Fruit fly (Drosophila melanogaster) whole organism, pupa: Measurements from ENCODE around the gene feo.

Experiments
- CG10348 ChIP-seq: fragments of 200-800 bp; sonication (Bioruptor generic); IDR thresholded peaks from 2 replicates; pipeline ENCODE4 v1.3.6; 2022; ENCODE audit warnings: missing biosample characterization, missing genetic modification characterization
- CG12605 ChIP-seq: fragments of 200-800 bp; sonication (Bioruptor generic); IDR thresholded peaks from 2 replicates; pipeline ENCODE4 v1.3.6; 2022; ENCODE audit warnings: missing biosample characterization, missing genetic modification characterization
- CG13204 ChIP-seq: fragments of 200-800 bp; sonication (Bioruptor generic); optimal IDR thresholded peaks from 2 replicates; lab custom pipeline; 2018; ENCODE audit warnings: missing biosample characterization, mild to moderate bottlenecking, missing genetic modification characterization, moderate library complexity
- CG14655 ChIP-seq: fragments of 200-800 bp; sonication (Bioruptor generic); optimal IDR thresholded peaks from 3 replicates; lab custom pipeline; 2017; ENCODE audit warnings: mild to moderate bottlenecking, missing biosample characterization, missing genetic modification reagents, missing genetic modification characterization
- CG15710 ChIP-seq: fragments of 200-800 bp; sonication (Bioruptor generic); optimal IDR thresholded peaks from 2 replicates; lab custom pipeline; 2018; ENCODE audit warnings: missing biosample characterization, mild to moderate bottlenecking, missing genetic modification characterization, moderate library complexity
- CG17806 ChIP-seq: fragments of 200-800 bp; sonication (Bioruptor generic); optimal IDR thresholded peaks from 2 replicates; lab custom pipeline; 2018; ENCODE audit warnings: missing biosample characterization, mild to moderate bottlenecking, missing genetic modification characterization, moderate library complexity
- CG32121 ChIP-seq: fragments of 200-800 bp; sonication (Bioruptor generic); IDR thresholded peaks from 2 replicates; pipeline ENCODE4 v1.3.6; 2022; ENCODE audit warnings: missing biosample characterization, missing genetic modification characterization
- CG34367 ChIP-seq: fragments of 200-800 bp; sonication (Bioruptor generic); optimal IDR thresholded peaks from 2 replicates; lab custom pipeline; 2018; ENCODE audit warnings: missing biosample characterization, mild to moderate bottlenecking, missing genetic modification characterization
- CG4496 ChIP-seq: fragments of 200-800 bp; sonication (Bioruptor generic); IDR thresholded peaks from 3 replicates; pipeline ENCODE4 v1.3.6; 2022; ENCODE audit warnings: missing biosample characterization, missing genetic modification characterization
- CG8159 ChIP-seq: fragments of 200-800 bp; sonication (Bioruptor generic); optimal IDR thresholded peaks from 3 replicates; lab custom pipeline; 2018; ENCODE audit warnings: missing biosample characterization, mild to moderate bottlenecking, missing genetic modification characterization, moderate library complexity
- CG8301 ChIP-seq: fragments of 200-800 bp; sonication (Bioruptor generic); optimal IDR thresholded peaks from 2 replicates; lab custom pipeline; 2018; ENCODE audit warnings: missing biosample characterization, mild to moderate bottlenecking, missing genetic modification characterization
- CG9948 ChIP-seq: fragments of 200-800 bp; sonication (Bioruptor generic); optimal IDR thresholded peaks from 2 replicates; lab custom pipeline; 2018; ENCODE audit warnings: missing biosample characterization, mild to moderate bottlenecking, missing genetic modification characterization, moderate library complexity
- D1 ChIP-seq: fragments of 200-800 bp; sonication (Bioruptor generic); optimal IDR thresholded peaks from 2 replicates; lab custom pipeline; 2018; ENCODE audit warnings: missing biosample characterization, mild to moderate bottlenecking, missing genetic modification characterization, moderate library complexity
- EcR ChIP-seq: fragments of 200-800 bp; sonication (Bioruptor generic); optimal IDR thresholded peaks from 3 replicates; lab custom pipeline; 2019; ENCODE audit warnings: missing biosample characterization, missing genetic modification characterization, mild to moderate bottlenecking, moderate library complexity, missing genetic modification reagents
- Ets98B ChIP-seq: fragments of 200-800 bp; sonication (Bioruptor generic); IDR thresholded peaks from 2 replicates; pipeline ENCODE4 v1.3.6; 2022; ENCODE audit warnings: missing biosample characterization, missing genetic modification characterization
- Pif1A ChIP-seq: fragments of 200-800 bp; sonication (Bioruptor generic); optimal IDR thresholded peaks from 3 replicates; lab custom pipeline; 2016; ENCODE audit warnings: missing biosample characterization, missing genetic modification characterization
- Pif1B ChIP-seq: fragments of 200-800 bp; sonication (Bioruptor generic); optimal IDR thresholded peaks from 3 replicates; lab custom pipeline; 2016; ENCODE audit warnings: missing biosample characterization, missing genetic modification characterization
- Snoo ChIP-seq: fragments of 200-800 bp; sonication (Bioruptor generic); optimal IDR thresholded peaks from 3 replicates; lab custom pipeline; 2017; ENCODE audit warnings: missing biosample characterization, mild to moderate bottlenecking, missing genetic modification characterization, inconsistent platforms
- fd96Ca ChIP-seq: fragments of 200-800 bp; sonication (Bioruptor generic); IDR thresholded peaks from 3 replicates; pipeline ENCODE4 v1.3.6; 2022; ENCODE audit warnings: missing biosample characterization, missing genetic modification characterization
- gl ChIP-seq: fragments of 200-800 bp; sonication (Bioruptor generic); optimal IDR thresholded peaks from 2 replicates; lab custom pipeline; 2018; ENCODE audit warnings: missing biosample characterization, mild to moderate bottlenecking, missing genetic modification characterization
- rn ChIP-seq: fragments of 200-800 bp; sonication (Bioruptor generic); IDR thresholded peaks from 2 replicates; pipeline ENCODE4 v1.3.6; 2022; ENCODE audit warnings: missing biosample characterization, missing genetic modification characterization

The feo gene

dm6 chrX:10845256-10845655, 9.4 kb downstream of the feo start:
- TF ChIP-seq Pif1B (GFP tag; lab: Kevin White, UChicago) (no peak), CG8301 (tag; lab: Kevin White, UChicago) (no peak), Ets98B (GFP tag; lab: Robert Waterston, UW) (no peak), CG14655 (GFP tag; lab: Kevin White, UChicago) (no peak), Snoo (tag; lab: Kevin White, UChicago) (no peak), CG4496 (GFP tag; lab: Robert Waterston, UW) (no peak)

- no peak for TF ChIP-seq gl (tag; lab: Kevin White, UChicago)
- TF ChIP-seq rn (GFP tag; lab: Robert Waterston, UW): no peak
- TF ChIP-seq Pif1B (GFP tag; lab: Kevin White, UChicago): no peak
- TF ChIP-seq CG12605 (GFP tag; lab: Robert Waterston, UW): no peak
- TF ChIP-seq Pif1A (GFP tag; lab: Kevin White, UChicago): no peak
- no peak for TF ChIP-seq CG32121 (GFP tag; lab: Robert Waterston, UW)
- no peak for TF ChIP-seq EcR (GFP tag; lab: Kevin White, UChicago)
- TF ChIP-seq CG13204 (GFP tag; lab: Kevin White, UChicago): no peak
- TF ChIP-seq CG14655 (GFP tag; lab: Kevin White, UChicago): no peak
- TF ChIP-seq CG17806: no peak
- no peak for TF ChIP-seq fd96Ca
- no peak for TF ChIP-seq CG4496 (GFP tag; lab: Robert Waterston, UW)
- TF ChIP-seq CG9948 (tag; lab: Kevin White, UChicago): no peak
- TF ChIP-seq Snoo (tag; lab: Kevin White, UChicago): no peak
- TF ChIP-seq D1 (tag; lab: Kevin White, UChicago): no peak
- no peak for TF ChIP-seq CG8301 (tag; lab: Kevin White, UChicago)
- no peak for TF ChIP-seq CG10348 (GFP tag; lab: Robert Waterston, UW)
- TF ChIP-seq CG8159 (tag; lab: Kevin White, UChicago): no peak
- TF ChIP-seq CG34367 (tag; lab: Kevin White, UChicago): no peak
- TF ChIP-seq CG15710: no peak
Measured at dm6 chrX:10844807-10845206, 9.9 kb downstream of the feo start, which contains the start of gene CG32669. Gene CG32669, minus strand, starts transcription at chrX:10845081.

- TF ChIP-seq CG4496 (GFP tag; lab: Robert Waterston, UW) (0 out of 3 replicates have a peak, but pooled peaks have one; percentile 9), CG8301 (tag; lab: Kevin White, UChicago) (no peak)
Measured at dm6 chrX:10841717-10842255, 12.9 kb downstream of the feo start, which contains the start of gene CG15209. Gene CG15209, plus strand, starts transcription at chrX:10842205.

- peak; percentile 0 for TF ChIP-seq EcR (GFP tag; lab: Kevin White, UChicago)
- TF ChIP-seq CG34367 (tag; lab: Kevin White, UChicago): no peak
Measured at dm6 chrX:10840892-10841564, 13.6 kb downstream of the feo start.

dm6 chrX:10838962-10839361, 15.7 kb downstream of the feo start, which contains the start of gene CG15210:
Gene CG15210, plus strand, starts transcription at chrX:10839230.
- TF ChIP-seq CG4496 (GFP tag; lab: Robert Waterston, UW): no peak
- TF ChIP-seq CG14655 (GFP tag; lab: Kevin White, UChicago): no peak
- TF ChIP-seq CG15710: no peak
- no peak for TF ChIP-seq CG10348 (GFP tag; lab: Robert Waterston, UW)
- TF ChIP-seq D1 (tag; lab: Kevin White, UChicago): no peak
- no peak for TF ChIP-seq gl (tag; lab: Kevin White, UChicago)
- no peak for TF ChIP-seq EcR (GFP tag; lab: Kevin White, UChicago)
- TF ChIP-seq, all 21 proteins: peak for 0

- TF ChIP-seq CG8301 (tag; lab: Kevin White, UChicago) (no peak), EcR (GFP tag; lab: Kevin White, UChicago) (no peak), gl (tag; lab: Kevin White, UChicago) (no peak), CG8159 (tag; lab: Kevin White, UChicago) (no peak), CG17806 (no peak), fd96Ca (no peak), CG32121 (GFP tag; lab: Robert Waterston, UW) (no peak), CG12605 (GFP tag; lab: Robert Waterston, UW) (no peak), Pif1B (GFP tag; lab: Kevin White, UChicago) (no peak), CG4496 (GFP tag; lab: Robert Waterston, UW) (no peak), Ets98B (GFP tag; lab: Robert Waterston, UW) (no peak), Pif1A (GFP tag; lab: Kevin White, UChicago) (no peak)
Measured at dm6 chrX:10835631-10836030, 19.0 kb downstream of the feo start.

- TF ChIP-seq CG10348 (GFP tag; lab: Robert Waterston, UW) (no peak), CG4496 (GFP tag; lab: Robert Waterston, UW) (no peak), CG8159 (tag; lab: Kevin White, UChicago) (no peak), D1 (tag; lab: Kevin White, UChicago) (peak; percentile 73), fd96Ca (no peak), CG32121 (GFP tag; lab: Robert Waterston, UW) (no peak), gl (tag; lab: Kevin White, UChicago) (no peak), CG14655 (GFP tag; lab: Kevin White, UChicago) (no peak), Snoo (tag; lab: Kevin White, UChicago) (peak; percentile 36), CG17806 (peak; percentile 6)
Measured at dm6 chrX:10832369-10832768, 22.3 kb downstream of the feo start.
